Worm (Caenorhabditis elegans) whole organism, late embryonic: ENCODE measurements around the gene fmi-1.

ENCODE experiments used
- K09A11.1 ChIP-seq: sonication (generic microtip); optimal IDR thresholded peaks from 2 replicates; lab custom pipeline; 2017; ENCODE audit warnings: antibody characterized with exemption, mild to moderate bottlenecking, missing genetic modification characterization, missing compliant biosample characterization; ENCODE audit not compliant: insufficient read depth
- T23F11.4 ChIP-seq: fragments of 200-800 bp; sonication (Bioruptor generic); optimal IDR thresholded peaks from 2 replicates; lab custom pipeline; 2018; ENCODE audit warnings: mild to moderate bottlenecking, missing genetic modification characterization, missing compliant biosample characterization
- ahr-1 ChIP-seq: sonication (generic microtip); optimal IDR thresholded peaks from 2 replicates; lab custom pipeline; 2016; ENCODE audit warnings: missing genetic modification characterization, missing compliant biosample characterization
- ceh-14 ChIP-seq: sonication (generic microtip); optimal IDR thresholded peaks from 2 replicates; lab custom pipeline; 2016; ENCODE audit warnings: missing genotype, missing genetic modification characterization, missing compliant biosample characterization
- ceh-2 ChIP-seq: sonication (generic microtip); optimal IDR thresholded peaks from 2 replicates; lab custom pipeline; 2016; ENCODE audit warnings: missing genotype, missing genetic modification characterization, missing compliant biosample characterization
- ceh-22 ChIP-seq: sonication (generic microtip); optimal IDR thresholded peaks from 2 replicates; lab custom pipeline; 2017; ENCODE audit warnings: missing biosample characterization, missing genetic modification characterization
- ceh-24 ChIP-seq: sonication (generic microtip); optimal IDR thresholded peaks from 2 replicates; lab custom pipeline; 2016; ENCODE audit warnings: mild to moderate bottlenecking, missing genetic modification characterization, missing compliant biosample characterization
- ceh-30 ChIP-seq: fragments of 150-350 bp; optimal IDR thresholded peaks from 2 replicates; lab custom pipeline; 2014; ENCODE audit warnings: missing biosample characterization, missing genetic modification characterization
- ceh-31 ChIP-seq: sonication (generic microtip); optimal IDR thresholded peaks from 2 replicates; lab custom pipeline; 2016; ENCODE audit warnings: missing genetic modification characterization, missing compliant biosample characterization
- ceh-34 ChIP-seq: sonication (generic microtip); optimal IDR thresholded peaks from 2 replicates; lab custom pipeline; 2016; ENCODE audit warnings: mild to moderate bottlenecking, missing genetic modification characterization, missing compliant biosample characterization
- ceh-48 ChIP-seq: sonication (generic microtip); optimal IDR thresholded peaks from 2 replicates; lab custom pipeline; 2016; ENCODE audit warnings: missing genetic modification characterization, inconsistent platforms, missing compliant biosample characterization
- ceh-6 ChIP-seq: fragments of 200-800 bp; sonication (Bioruptor generic); optimal IDR thresholded peaks from 2 replicates; lab custom pipeline; 2018; ENCODE audit warnings: mild to moderate bottlenecking, missing genetic modification characterization, missing compliant biosample characterization
- ceh-9 ChIP-seq: sonication (generic microtip); optimal IDR thresholded peaks from 2 replicates; lab custom pipeline; 2016; ENCODE audit warnings: mild to moderate bottlenecking, missing genetic modification characterization, inconsistent platforms, missing compliant biosample characterization
- che-1 ChIP-seq: sonication (generic microtip); optimal IDR thresholded peaks from 2 replicates; lab custom pipeline; 2016; ENCODE audit warnings: mild to moderate bottlenecking, missing genetic modification characterization, missing compliant biosample characterization
- dve-1 ChIP-seq: sonication (generic microtip); optimal IDR thresholded peaks from 2 replicates; lab custom pipeline; 2017; ENCODE audit warnings: antibody characterized with exemption, mild to moderate bottlenecking, missing genetic modification characterization, missing compliant biosample characterization
- elt-2 ChIP-seq: sonication (generic microtip); optimal IDR thresholded peaks from 2 replicates; lab custom pipeline; 2016; ENCODE audit warnings: missing genetic modification reagents, missing genetic modification characterization, missing compliant biosample characterization
- fkh-10 ChIP-seq: fragments of 150-350 bp; optimal IDR thresholded peaks from 2 replicates; lab custom pipeline; 2014; ENCODE audit warnings: missing biosample characterization, missing genetic modification reagents, missing genetic modification characterization
- fkh-6 ChIP-seq: sonication (generic microtip); optimal IDR thresholded peaks from 2 replicates; lab custom pipeline; 2016; ENCODE audit warnings: missing genetic modification characterization, missing compliant biosample characterization
- hlh-13 ChIP-seq: fragments of 200-800 bp; sonication (Bioruptor generic); optimal IDR thresholded peaks from 2 replicates; lab custom pipeline; 2018; ENCODE audit warnings: mild to moderate bottlenecking, missing genetic modification characterization, missing compliant biosample characterization
- hlh-15 ChIP-seq: sonication (generic microtip); optimal IDR thresholded peaks from 2 replicates; lab custom pipeline; 2016; ENCODE audit warnings: missing genetic modification characterization, missing compliant biosample characterization
- lim-6 ChIP-seq: sonication (generic microtip); optimal IDR thresholded peaks from 2 replicates; lab custom pipeline; 2016; ENCODE audit warnings: missing genetic modification characterization, missing compliant biosample characterization
- lin-11 ChIP-seq: fragments of 200-800 bp; sonication (Bioruptor generic); optimal IDR thresholded peaks from 2 replicates; lab custom pipeline; 2018; ENCODE audit warnings: mild to moderate bottlenecking, missing genetic modification characterization, missing compliant biosample characterization
- nfya-1 ChIP-seq: sonication (generic microtip); optimal IDR thresholded peaks from 2 replicates; lab custom pipeline; 2017; ENCODE audit warnings: missing genetic modification characterization, mild to moderate bottlenecking, missing compliant biosample characterization, antibody characterized with exemption, moderate library complexity
- npax-4 ChIP-seq: sonication (generic microtip); optimal IDR thresholded peaks from 2 replicates; lab custom pipeline; 2016; ENCODE audit warnings: missing genetic modification characterization, missing compliant biosample characterization
- pat-9 ChIP-seq: fragments of 200-800 bp; sonication (Bioruptor generic); optimal IDR thresholded peaks from 2 replicates; lab custom pipeline; 2018; ENCODE audit warnings: mild to moderate bottlenecking, missing genetic modification characterization, moderate library complexity, missing compliant biosample characterization
- pax-1 ChIP-seq: fragments of 150-350 bp; optimal IDR thresholded peaks from 2 replicates; lab custom pipeline; 2014; ENCODE audit warnings: missing biosample characterization, missing genetic modification characterization
- pha-4 ChIP-seq: fragments of 150-350 bp; optimal IDR thresholded peaks from 2 replicates; lab custom pipeline; 2018; ENCODE audit warnings: missing biosample characterization, missing genetic modification reagents, missing genetic modification characterization
- rnt-1 ChIP-seq: sonication (generic microtip); optimal IDR thresholded peaks from 2 replicates; lab custom pipeline; 2016; ENCODE audit warnings: missing genetic modification characterization, missing compliant biosample characterization
- sox-2 ChIP-seq: fragments of 200-800 bp; sonication (Bioruptor generic); IDR thresholded peaks from 2 replicates; pipeline ENCODE4 v1.3.6; 2022; ENCODE audit warnings: missing genetic modification reagents, missing genetic modification characterization, missing compliant biosample characterization
- tbx-2 ChIP-seq: sonication (generic microtip); optimal IDR thresholded peaks from 2 replicates; lab custom pipeline; 2016; ENCODE audit warnings: missing genetic modification characterization, missing compliant biosample characterization
- unc-42 ChIP-seq: sonication (generic microtip); optimal IDR thresholded peaks from 2 replicates; lab custom pipeline; 2016; ENCODE audit warnings: missing genotype, missing genetic modification characterization, missing compliant biosample characterization
- unc-86 ChIP-seq: sonication (generic microtip); optimal IDR thresholded peaks from 2 replicates; lab custom pipeline; 2016; ENCODE audit warnings: missing genetic modification characterization, missing compliant biosample characterization

Gene fmi-1

ce11 chrV:13018233-13018632 is 628 bp upstream of the fmi-1 start:
- TF ChIP-seq ceh-22 (tag; lab: Kevin White, UChicago) (no peak), ceh-2 (no peak), nfya-1 (tag; lab: Kevin White, UChicago) (peak; percentile 33), T23F11.4 (GFP tag; lab: Kevin White, UChicago) (no peak), unc-42 (tag; lab: Kevin White, UChicago) (peak; percentile 31), pax-1 (tag; lab: Kevin White, UChicago) (no peak), ahr-1 (no peak)

- TF ChIP-seq hlh-13 (GFP tag; lab: Kevin White, UChicago) (no peak), pha-4 (tag; lab: Kevin White, UChicago) (no peak), ceh-14 (tag; lab: Kevin White, UChicago) (no peak), unc-86 (tag; lab: Kevin White, UChicago) (no peak), fkh-6 (no peak), ceh-6 (no peak), ceh-34 (no peak), tbx-2 (no peak), hlh-15 (tag; lab: Kevin White, UChicago) (no peak)
- TF ChIP-seq, all 69 proteins: peak for 0
Observed at ce11 chrV:13020014-13020413, 1.2 kb downstream of the fmi-1 start.

ce11 chrV:13020638-13021037 is 1.8 kb downstream of the fmi-1 start:
- no peak for TF ChIP-seq lin-11
- peak; percentile 35 for TF ChIP-seq ceh-31 (tag; lab: Kevin White, UChicago)

- no peak for TF ChIP-seq K09A11.1 (tag; lab: Kevin White, UChicago)
- TF ChIP-seq che-1: no peak
- TF ChIP-seq elt-2 (tag; lab: Kevin White, UChicago): no peak
- TF ChIP-seq ceh-2: no peak
- no peak for TF ChIP-seq npax-4 (tag; lab: Kevin White, UChicago)
- no peak for TF ChIP-seq pat-9 (tag; lab: Kevin White, UChicago)
- TF ChIP-seq lim-6: no peak
- TF ChIP-seq hlh-13 (GFP tag; lab: Kevin White, UChicago): no peak
- no peak for TF ChIP-seq ceh-9 (tag; lab: Kevin White, UChicago)
- TF ChIP-seq ceh-30: no peak
- no peak for TF ChIP-seq rnt-1 (tag; lab: Kevin White, UChicago)
- no peak for TF ChIP-seq dve-1
Observed at ce11 chrV:13021540-13021939, 2.7 kb downstream of the fmi-1 start.

- TF ChIP-seq ceh-14 (tag; lab: Kevin White, UChicago): peak; percentile 8
- TF ChIP-seq fkh-6: no peak
- peak; percentile 70 for TF ChIP-seq unc-42 (tag; lab: Kevin White, UChicago)
- TF ChIP-seq ceh-48 (tag; lab: Kevin White, UChicago): no peak
- no peak for TF ChIP-seq ceh-34
- TF ChIP-seq ceh-31 (tag; lab: Kevin White, UChicago): peak; percentile 35
- TF ChIP-seq, all 69 proteins: peak for 3
Observed at ce11 chrV:13022265-13022664, 3.4 kb downstream of the fmi-1 start.

- TF ChIP-seq ceh-6 (no peak), pha-4 (tag; lab: Kevin White, UChicago) (no peak), ceh-31 (tag; lab: Kevin White, UChicago) (peak; percentile 60), unc-42 (tag; lab: Kevin White, UChicago) (peak; percentile 99), sox-2 (GFP tag; lab: Robert Waterston, UW) (peak; percentile 8; the same call in 1 of the 2 replicates), ceh-24 (tag; lab: Kevin White, UChicago) (no peak), fkh-10 (GFP tag; lab: Kevin White, UChicago) (peak; percentile 64)
Observed at ce11 chrV:13024499-13024898, 5.6 kb downstream of the fmi-1 start.
